Fruit fly (Drosophila melanogaster) S2 (cell line): Measurements from ENCODE around the gene CG45116.
"Not testable (repeated sequence)": the region's sequence is repeated elsewhere in the genome, so short reads cannot be mapped to it uniquely, and the experiment has no call there.

ENCODE experiments used
- CG8478 ChIP-seq: fragments of >200 bp; optimal IDR thresholded peaks from 2 replicates; lab custom pipeline; 2018
- CTCF ChIP-seq, 2 experiments: fragments of >200 bp; optimal IDR thresholded peaks; 2 replicates each; lab custom pipeline; 2018

Gene CG45116

DNA sequence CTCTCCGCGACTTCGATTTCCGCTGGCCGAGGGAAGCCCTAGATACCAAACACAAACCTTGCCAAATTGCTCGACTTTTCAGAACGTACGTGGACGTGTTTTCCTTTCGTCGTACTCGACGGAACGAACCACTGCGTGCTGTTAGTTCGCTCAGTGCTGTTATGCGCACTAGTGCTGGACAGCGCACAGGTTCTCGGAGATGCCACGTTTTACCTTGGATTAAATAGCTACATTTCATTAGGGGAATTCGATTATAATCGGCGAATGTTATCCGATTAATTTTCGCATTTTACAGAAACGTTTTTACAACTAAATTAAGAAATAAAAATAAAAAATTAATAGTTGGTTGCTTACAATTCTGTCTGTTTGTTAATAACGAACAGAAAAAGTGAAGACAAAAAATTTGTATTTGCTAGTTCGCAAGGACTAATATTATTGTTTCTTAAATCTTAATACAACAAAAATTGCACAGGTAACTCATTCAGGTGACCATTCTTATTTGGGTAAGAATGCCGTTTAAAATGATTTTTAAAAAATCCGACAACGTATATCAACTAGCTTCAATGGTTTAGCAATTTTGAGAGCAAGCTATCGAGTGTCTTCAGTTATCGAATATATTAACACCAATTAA, 18.0 kb downstream of the CG45116 start, which contains the start of the genes ArfGAP3 and CG32452:
Gene ArfGAP3 (minus strand): TSS at position 441 of the 631 bp plus-strand sequence.
Gene CG32452 (plus strand): TSS at position 592 of the 631 bp plus-strand sequence.
- TF ChIP-seq CTCF (optimal IDR thresholded peaks at IDR 0.05; lab: Kevin White, UChicago) = peak; percentile 24 to 48
- no peak for TF ChIP-seq CG8478 (lab: Kevin White, UChicago)

DNA sequence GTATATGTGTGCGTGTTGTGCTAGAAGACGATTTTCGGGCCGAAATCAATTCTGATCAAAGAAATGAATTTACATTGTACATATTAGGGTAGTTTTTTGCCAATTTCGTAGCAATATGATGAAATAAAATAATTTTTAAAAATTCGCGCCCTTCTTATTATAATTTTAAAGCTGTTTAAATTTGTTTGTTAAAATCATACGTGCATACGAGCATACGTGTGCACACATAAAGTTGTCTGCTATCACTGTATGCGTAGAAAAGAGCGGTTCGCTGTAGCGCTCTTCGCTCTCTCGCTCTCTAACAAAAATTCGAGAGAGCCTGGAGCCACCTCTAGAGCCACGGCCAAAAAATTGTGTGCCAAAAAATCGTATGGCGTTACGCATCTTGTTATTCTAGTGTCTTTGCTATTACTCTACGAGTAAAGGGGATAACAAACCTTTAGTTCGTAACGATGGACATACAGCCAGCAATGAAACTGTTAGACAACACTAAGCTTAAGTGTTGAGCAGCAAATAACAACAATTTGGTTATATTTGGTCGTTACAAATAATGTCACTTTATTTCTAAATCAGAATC, 21.5 kb downstream of the CG45116 start, which contains the start of gene mael:
Gene mael (plus strand): TSS at position 510 of the 577 bp plus-strand sequence.
- TF ChIP-seq CG8478 (lab: Kevin White, UChicago); CTCF (optimal IDR thresholded peaks at IDR 0.05; lab: Kevin White, UChicago): not testable (repeated sequence)

DNA sequence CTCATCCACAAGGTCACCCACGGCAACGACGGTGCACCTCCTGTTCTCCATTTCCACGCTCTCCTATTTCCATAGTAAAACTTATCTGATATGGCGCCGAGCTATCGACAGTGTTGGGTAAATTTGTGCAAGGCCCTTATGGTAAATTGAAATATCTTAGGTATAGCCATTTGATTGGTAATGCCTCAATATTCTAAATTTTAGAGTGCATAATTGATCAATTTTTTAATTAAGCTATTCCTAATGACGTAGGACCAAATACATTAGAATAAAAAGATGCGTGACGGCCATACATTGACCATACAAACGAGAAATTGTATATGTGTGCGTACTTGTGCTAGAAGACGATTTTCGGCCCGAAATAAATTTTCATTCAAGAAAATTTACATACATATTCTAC, 22.8 kb downstream of the CG45116 start, which contains the start of gene CG14451:
Gene CG14451 (minus strand): TSS at position 101 of the 400 bp plus-strand sequence.
- TF ChIP-seq CG8478 (lab: Kevin White, UChicago) (no peak), CTCF (optimal IDR thresholded peaks at IDR 0.05; lab: Kevin White, UChicago) (no peak)

DNA sequence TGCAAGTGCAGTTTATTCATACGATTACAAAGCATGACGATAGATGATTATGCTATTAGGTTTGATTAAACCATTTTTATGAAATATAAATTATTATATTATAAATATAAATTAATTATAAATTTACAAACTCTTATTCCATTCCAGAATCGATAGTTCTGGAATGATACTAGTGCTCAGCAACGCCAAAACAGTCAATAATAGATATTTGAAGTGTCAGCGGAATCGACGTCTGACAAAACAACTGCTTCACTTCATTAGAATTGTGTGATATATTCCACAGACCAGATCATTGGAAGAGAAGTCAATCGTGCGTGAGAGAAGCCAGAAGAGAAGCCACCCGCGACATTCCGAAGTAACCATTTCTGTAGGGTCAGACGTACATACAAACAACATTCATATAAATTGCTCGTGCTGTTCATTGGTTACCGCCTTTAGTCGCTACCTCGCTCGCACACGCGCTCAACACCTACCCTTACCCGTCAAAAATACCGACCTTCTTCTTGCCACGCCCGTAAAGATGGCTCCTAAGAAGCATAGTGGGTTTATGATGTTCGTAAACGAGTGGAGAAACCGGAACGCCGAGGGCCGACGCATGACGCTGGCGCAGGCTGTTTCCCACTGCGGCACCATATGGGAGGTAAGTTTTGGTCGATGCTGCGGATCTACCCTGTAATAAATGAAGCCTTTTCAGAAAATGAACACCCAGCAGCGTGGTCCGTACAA, 25.0 kb downstream of the CG45116 start:
- TF ChIP-seq CG8478 (lab: Kevin White, UChicago) (no peak), CTCF (optimal IDR thresholded peaks at IDR 0.05; lab: Kevin White, UChicago) (no peak)

DNA sequence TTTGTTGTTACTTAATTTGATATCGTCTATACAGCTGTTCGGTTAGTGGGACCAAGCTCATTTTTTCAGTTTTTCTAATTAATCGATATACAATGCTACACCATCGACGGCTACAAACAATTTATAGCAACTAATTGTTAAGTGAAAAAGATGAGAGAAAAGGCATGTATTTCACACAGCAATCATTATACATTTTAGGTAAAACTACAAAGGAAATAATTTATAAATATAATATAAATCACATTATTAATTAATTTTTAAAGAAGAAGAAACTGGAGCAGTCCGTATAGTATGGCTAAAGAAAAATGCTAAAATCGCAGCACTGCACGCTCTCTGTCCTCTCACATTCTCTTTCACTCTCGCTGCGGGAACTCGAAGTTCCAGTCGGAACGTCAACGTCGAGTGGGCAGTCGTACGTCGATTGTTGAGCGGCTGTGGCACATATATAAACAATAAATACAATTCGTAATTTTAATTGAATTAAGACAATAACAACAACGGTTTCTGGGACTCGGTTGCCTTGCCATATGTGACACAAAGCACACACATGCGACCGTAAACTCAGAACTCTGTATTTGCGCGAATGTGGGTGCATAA, 28.6 kb downstream of the CG45116 start, which contains the start of the genes CG14450 and CG11367:
Gene CG14450 (minus strand): TSS at position 51 of the 597 bp plus-strand sequence.
Gene CG11367 (plus strand): TSS at position 373 of the 597 bp plus-strand sequence.
- TF ChIP-seq CTCF (optimal IDR thresholded peaks at IDR 0.05; lab: Kevin White, UChicago) (no peak), CG8478 (lab: Kevin White, UChicago) (no peak)

DNA sequence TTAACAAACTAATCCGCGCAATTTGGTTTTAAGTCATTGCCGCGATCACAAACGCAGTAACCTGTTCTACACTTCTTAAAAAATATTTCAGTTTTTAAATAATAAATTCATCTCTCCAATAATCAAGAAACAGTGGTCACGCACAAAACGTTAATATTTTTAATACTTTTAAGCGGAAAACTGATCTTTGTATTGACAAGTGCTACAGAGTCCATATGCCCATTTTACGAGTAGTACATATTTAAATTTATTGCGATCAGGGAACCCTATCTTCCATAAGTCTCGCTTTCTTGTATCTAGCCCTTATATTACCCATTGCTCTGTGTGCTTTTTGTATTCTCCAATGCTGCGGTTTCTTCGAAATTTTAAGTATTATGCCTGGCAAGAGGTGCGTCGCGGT, 30.2 kb downstream of the CG45116 start, which contains the start of gene CG32454:
Gene CG32454 (plus strand): TSS at position 301 of the 400 bp plus-strand sequence.
- TF ChIP-seq CG8478 (lab: Kevin White, UChicago) = no peak
- no peak for TF ChIP-seq CTCF (optimal IDR thresholded peaks at IDR 0.05; lab: Kevin White, UChicago)

DNA sequence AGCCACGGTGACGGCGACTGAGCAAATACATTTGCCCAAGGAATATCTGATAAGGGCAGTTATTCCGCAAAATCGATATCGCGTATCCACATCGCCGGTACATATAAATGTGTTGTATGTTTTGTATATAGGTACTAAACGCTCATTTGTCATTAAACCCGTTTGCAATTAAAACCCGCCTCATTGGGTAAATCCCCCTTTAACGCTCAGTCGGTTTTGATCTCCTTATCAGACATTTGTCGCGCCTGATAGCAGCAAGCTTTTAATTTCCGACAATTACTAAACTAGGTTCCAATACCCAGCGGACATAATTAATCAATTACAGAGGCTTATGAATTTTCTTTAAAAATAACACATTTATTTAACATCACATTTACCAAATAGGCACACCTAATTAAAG, 32.2 kb downstream of the CG45116 start:
- TF ChIP-seq CTCF (optimal IDR thresholded peaks at IDR 0.05; lab: Kevin White, UChicago) = no peak
- TF ChIP-seq CG8478 (lab: Kevin White, UChicago) = no peak

DNA sequence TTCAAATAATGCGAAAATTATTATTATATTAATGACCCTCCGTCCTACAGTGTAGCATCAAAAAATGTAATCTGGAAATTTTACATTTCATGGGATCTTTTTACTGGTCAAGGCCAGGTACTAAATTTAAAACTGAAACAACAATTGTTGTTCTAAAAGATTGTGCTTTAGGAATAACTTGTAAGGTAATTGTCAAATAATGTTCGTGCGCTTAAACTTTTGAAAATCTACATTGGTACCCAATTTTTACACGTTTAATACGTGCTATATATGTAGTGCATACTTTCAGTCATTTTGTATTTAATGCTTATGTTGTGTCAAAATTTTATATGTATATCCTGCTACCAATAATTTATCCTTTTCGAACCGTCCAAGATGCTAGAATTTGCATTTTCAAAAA, 34.4 kb downstream of the CG45116 start:
- no peak for TF ChIP-seq CTCF (optimal IDR thresholded peaks at IDR 0.05; lab: Kevin White, UChicago)
- no peak for TF ChIP-seq CG8478 (lab: Kevin White, UChicago)

DNA sequence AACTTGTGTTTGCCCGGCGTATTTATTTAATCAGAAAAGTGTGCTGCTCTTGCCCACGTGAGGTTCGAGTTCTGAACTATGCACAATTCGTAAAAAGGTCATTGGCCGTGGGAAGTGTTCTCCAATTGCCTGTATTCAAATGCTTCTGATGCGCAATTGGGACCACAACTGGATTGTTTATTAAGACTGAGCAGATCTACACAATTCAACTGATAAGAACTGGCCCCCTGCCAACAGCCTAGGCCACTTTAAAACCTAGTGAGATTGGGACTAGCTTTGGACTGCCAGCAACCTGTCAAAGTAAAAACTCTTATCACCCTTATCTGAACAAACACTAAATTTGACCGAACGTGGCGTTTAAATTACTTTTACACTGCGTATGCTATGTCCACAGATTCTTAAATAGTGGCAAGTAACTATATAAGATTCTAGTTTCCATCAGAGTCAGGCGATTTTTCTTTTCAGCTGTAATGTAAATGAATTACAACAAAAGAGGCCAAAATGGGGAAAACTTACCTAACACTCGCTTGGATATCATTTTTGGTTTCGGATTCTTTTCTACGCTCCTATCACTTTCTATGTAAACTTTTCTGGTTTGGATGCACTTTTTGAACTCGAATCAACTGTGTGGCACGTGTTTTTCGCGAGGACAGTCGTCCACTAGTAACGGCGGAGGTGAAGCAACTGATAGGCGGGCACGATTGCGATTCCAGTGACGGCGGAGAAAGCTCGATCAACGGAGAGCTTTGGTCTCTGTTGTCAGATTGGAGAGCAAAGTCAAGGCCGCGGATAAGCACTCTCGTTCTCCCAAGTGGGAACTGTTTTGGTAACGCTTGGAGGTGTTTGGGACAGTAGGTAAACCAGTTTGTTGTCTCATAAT, 38.7 kb downstream of the CG45116 start, which contains the start of gene CG11241:
Gene CG11241 (minus strand): TSS at position 689 of the 880 bp plus-strand sequence.
- no peak for TF ChIP-seq CTCF (optimal IDR thresholded peaks at IDR 0.05; lab: Kevin White, UChicago)
- TF ChIP-seq CG8478 (lab: Kevin White, UChicago) = no peak

DNA sequence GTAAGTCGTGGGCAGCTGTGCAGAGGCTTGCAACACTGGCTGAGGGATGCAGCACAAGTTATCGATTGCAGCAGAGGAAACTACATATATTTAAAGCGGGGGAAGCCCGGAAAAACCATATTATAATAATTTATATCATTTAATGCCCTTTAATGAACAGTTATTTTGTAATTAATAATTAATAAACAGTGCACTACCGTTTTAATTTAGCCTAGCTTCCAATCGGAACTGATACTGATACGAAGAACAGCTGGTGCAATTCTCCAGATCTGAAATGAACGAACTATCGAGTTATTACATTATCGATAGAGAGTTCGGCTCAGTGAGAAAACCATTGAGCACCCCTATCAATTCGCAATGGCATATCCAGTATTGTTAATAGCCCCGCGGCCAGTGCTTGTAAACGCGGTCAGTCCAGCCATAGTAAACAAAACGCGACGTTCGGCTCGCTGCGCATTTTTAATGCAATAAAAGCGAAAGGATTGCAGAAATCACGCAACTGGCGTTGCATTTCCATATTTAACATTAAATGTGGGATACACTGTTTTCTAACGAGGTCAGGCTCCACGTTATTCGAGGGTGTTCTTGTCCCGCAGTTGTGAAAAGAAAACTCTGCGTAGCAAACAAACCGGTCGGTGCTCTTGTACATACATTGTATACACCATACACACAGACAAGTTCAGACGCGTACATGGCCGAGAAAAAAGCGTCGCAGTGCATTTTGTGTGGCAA, 42.3 kb downstream of the CG45116 start, which contains the start of gene CG7369:
Gene CG7369 (plus strand): TSS at position 405 of the 732 bp plus-strand sequence.
- no peak for TF ChIP-seq CTCF (optimal IDR thresholded peaks at IDR 0.05; lab: Kevin White, UChicago)
- no peak for TF ChIP-seq CG8478 (lab: Kevin White, UChicago)

DNA sequence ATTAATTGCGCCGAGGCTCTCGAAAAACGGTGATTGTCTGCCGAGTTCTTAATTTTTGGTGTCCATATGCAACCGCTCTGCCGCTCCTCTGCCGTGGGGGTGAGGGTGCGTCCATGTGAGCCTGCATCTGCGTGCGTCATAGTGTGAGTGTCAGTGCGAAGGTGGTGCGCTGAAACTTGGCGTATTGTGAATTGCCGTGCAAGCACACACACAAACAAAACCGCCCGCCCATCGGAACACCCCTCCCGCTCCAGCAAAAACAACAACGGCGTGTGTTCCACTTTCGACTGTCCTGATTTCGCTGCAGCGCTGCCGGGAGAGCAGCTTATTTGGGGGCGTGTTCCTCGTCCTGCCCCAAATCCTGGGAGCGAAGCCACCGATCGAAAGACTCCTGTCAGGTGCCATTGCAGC, 42.9 kb downstream of the CG45116 start:
- no peak for TF ChIP-seq CTCF (optimal IDR thresholded peaks at IDR 0.05; lab: Kevin White, UChicago)
- no peak for TF ChIP-seq CG8478 (lab: Kevin White, UChicago)

DNA sequence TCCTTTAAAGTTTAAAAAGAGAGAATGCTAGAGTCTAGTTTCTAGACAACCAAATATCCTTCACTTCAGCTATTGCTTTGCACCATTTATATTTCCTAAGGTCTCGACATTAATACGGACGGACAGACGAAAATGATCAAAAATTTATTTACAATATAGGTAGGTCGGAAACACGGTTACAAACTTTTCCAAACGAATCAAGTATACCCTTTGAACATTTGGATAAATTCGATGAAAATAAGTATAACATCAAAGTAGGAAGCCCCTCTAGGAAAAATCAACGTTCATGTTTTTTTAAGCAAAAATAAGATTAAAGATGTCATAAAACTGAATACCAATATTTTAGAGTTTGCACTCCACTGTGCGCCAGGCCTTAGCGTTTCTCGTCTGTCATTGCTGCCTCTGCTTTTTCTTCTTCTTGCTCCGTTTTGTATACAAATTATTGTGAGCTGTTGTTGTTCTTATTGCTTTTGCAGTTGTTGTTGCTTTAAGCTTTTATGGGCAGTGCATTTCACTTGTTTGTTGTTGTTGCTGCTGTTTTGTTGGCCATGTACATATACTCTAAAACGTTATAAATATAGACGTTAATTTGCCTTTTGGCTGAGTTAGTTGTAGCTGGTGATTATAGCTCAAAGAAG, 43.8 kb downstream of the CG45116 start:
- TF ChIP-seq CTCF (optimal IDR thresholded peaks at IDR 0.05; lab: Kevin White, UChicago) = no peak
- TF ChIP-seq CG8478 (lab: Kevin White, UChicago) = no peak
